Fruit fly (Drosophila melanogaster) whole organism, prepupa: ENCODE results near the gene Yp1.

Experiments used
- CG11762 ChIP-seq: fragments of 200-800 bp; sonication (Bioruptor generic); optimal IDR thresholded peaks from 3 replicates; lab custom pipeline; 2016; ENCODE audit warnings: missing biosample characterization, missing genetic modification characterization; ENCODE audit not compliant: insufficient read depth
- CG1621 ChIP-seq: fragments of 200-800 bp; sonication (Bioruptor generic); optimal IDR thresholded peaks from 3 replicates; lab custom pipeline; 2018; ENCODE audit warnings: missing biosample characterization, mild to moderate bottlenecking, missing genetic modification characterization
- CG6276 ChIP-seq: fragments of 200-800 bp; sonication (Bioruptor generic); optimal IDR thresholded peaks from 2 replicates; lab custom pipeline; 2017; ENCODE audit warnings: missing biosample characterization, mild to moderate bottlenecking, missing genetic modification characterization
- CG6808 ChIP-seq: fragments of 200-800 bp; sonication (Bioruptor generic); optimal IDR thresholded peaks from 3 replicates; lab custom pipeline; 2017; ENCODE audit warnings: missing biosample characterization, missing genetic modification characterization, mild to moderate bottlenecking, moderate library complexity, missing genetic modification reagents
- CG6854 ChIP-seq: fragments of 200-800 bp; sonication (Bioruptor generic); optimal IDR thresholded peaks from 2 replicates; lab custom pipeline; 2017; ENCODE audit warnings: missing biosample characterization, mild to moderate bottlenecking, missing genetic modification characterization
- CG8119 ChIP-seq: fragments of 200-800 bp; sonication (Bioruptor generic); IDR thresholded peaks from 3 replicates; pipeline ENCODE4 v1.3.6; 2022; ENCODE audit warnings: missing biosample characterization, missing genetic modification characterization
- CG8319 ChIP-seq: fragments of 200-800 bp; sonication (Bioruptor generic); optimal IDR thresholded peaks from 3 replicates; lab custom pipeline; 2016; ENCODE audit warnings: missing biosample characterization, missing genetic modification characterization
- Eip78C ChIP-seq: fragments of 200-800 bp; sonication (Bioruptor generic); peaks from one replicate; lab custom pipeline; 2016; ENCODE audit warnings: missing biosample characterization, missing genetic modification characterization
- Ets21C ChIP-seq: fragments of 200-800 bp; sonication (Bioruptor generic); optimal IDR thresholded peaks from 3 replicates; lab custom pipeline; 2016; ENCODE audit warnings: missing biosample characterization, missing genetic modification characterization
- Hr39 ChIP-seq: fragments of 200-800 bp; sonication (Bioruptor generic); optimal IDR thresholded peaks from 2 replicates; lab custom pipeline; 2016; ENCODE audit warnings: missing biosample characterization, missing genetic modification characterization
- Hr4 ChIP-seq: fragments of 200-800 bp; sonication (Bioruptor generic); optimal IDR thresholded peaks from 3 replicates; lab custom pipeline; 2016; ENCODE audit warnings: missing biosample characterization, missing genetic modification characterization
- Lpt ChIP-seq: fragments of 200-800 bp; sonication (Bioruptor generic); optimal IDR thresholded peaks from 3 replicates; lab custom pipeline; 2016; ENCODE audit warnings: missing biosample characterization, missing genetic modification characterization
- cyc ChIP-seq: fragments of 200-800 bp; sonication (Bioruptor generic); optimal IDR thresholded peaks from 3 replicates; lab custom pipeline; 2016; ENCODE audit warnings: missing biosample characterization, missing genetic modification characterization

- peak; percentile 48 for TF ChIP-seq CG6276 (GFP tag; lab: Kevin White, UChicago)
- TF ChIP-seq CG6808 (GFP tag; lab: Kevin White, UChicago) = peak; percentile 24
- TF ChIP-seq Ets21C = peak; percentile 57
- TF ChIP-seq Lpt (GFP tag; lab: Kevin White, UChicago) = no peak
- peak; percentile 63 for TF ChIP-seq Hr4 (GFP tag; lab: Kevin White, UChicago)
- TF ChIP-seq Hr39 (GFP tag; lab: Kevin White, UChicago) = peak; percentile 76
- TF ChIP-seq CG8119 = no peak
- TF ChIP-seq cyc (GFP tag; lab: Kevin White, UChicago) = peak; percentile 72
- TF ChIP-seq CG6854 (GFP tag; lab: Kevin White, UChicago) = peak; percentile 28
- TF ChIP-seq CG8319 (GFP tag; lab: Kevin White, UChicago) = peak; percentile 52
- TF ChIP-seq CG11762 (GFP tag; lab: Kevin White, UChicago) = peak; percentile 39
- TF ChIP-seq Eip78C = peak; percentile 87
- TF ChIP-seq CG1621 (tag; lab: Kevin White, UChicago) = peak; percentile 23
These were observed 50.9 kb downstream of the Yp1 start for dm6 chrX:10104477-10104876.
